Fruit fly (Drosophila melanogaster) S2 (cell line): Measurements from ENCODE around the gene IntS4.

Source experiments
- CG8478 ChIP-seq: fragments of >200 bp; optimal IDR thresholded peaks from 2 replicates; lab custom pipeline; 2018
- CTCF ChIP-seq, 2 experiments: fragments of >200 bp; optimal IDR thresholded peaks; 2 replicates each; lab custom pipeline; 2018

DNA sequence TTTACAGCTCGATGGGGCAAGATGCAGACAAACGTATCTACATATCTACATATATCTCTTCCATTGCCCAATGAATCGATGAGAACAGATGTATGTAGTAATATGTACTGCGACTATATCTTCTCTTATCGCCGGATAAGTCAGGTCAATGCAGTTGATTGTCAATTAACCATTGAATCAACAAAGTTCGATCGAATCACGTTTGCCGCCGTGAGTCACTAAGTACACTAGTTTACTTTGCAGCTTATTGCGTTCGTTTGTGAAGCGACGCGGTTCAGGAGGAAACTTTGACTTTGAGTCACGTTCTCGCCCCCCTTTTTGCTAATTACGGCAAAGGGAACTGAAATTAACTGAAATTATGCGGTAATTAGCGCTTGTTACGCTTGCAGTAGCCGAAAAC, 22.2 kb upstream of the IntS4 start:
- TF ChIP-seq CG8478 (lab: Kevin White, UChicago) (no peak), CTCF (optimal IDR thresholded peaks at IDR 0.05; lab: Kevin White, UChicago) (no peak)
